Worm (Caenorhabditis elegans): ENCODE results near the gene nucb-1.

DNA sequence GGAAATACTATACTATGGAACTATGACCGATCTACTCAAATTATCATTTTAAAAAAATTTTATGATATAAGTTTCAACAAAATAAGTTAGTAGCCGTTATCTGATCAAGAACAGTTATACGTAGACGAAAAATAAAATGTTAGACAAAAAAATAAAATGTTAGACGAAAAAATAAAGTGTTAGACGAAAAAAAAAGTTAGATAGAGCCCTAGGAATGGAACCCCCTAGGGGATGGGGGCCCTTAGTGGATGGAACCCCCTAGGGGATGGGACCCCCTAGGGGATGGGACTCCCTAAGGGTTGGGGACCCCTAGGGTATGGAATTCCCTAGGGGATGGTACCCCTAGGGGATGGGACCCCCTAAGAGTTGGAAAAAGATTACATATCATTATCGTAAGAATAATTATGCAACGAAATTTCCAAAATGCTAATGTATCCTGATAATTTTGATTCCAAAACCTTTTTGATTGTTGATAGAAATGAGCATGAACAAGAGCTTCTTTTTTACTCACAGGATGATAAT is 21.7 kb downstream of the nucb-1 start:
- TF ChIP-seq ceh-16 (tag; optimal IDR thresholded peaks at IDR 0.05) (no peak), nhr-77 (tag; optimal IDR thresholded peaks at IDR 0.05) (no peak), ceh-82 (tag; optimal IDR thresholded peaks at IDR 0.05) (no peak), nhr-28 (tag; optimal IDR thresholded peaks at IDR 0.05) (no peak), ceh-9 (tag; optimal IDR thresholded peaks at IDR 0.05) (no peak), snpc-4 (tag; optimal IDR thresholded peaks at IDR 0.05) (no peak)
